Fruit fly (Drosophila melanogaster) whole organism, embryonic: Measurements from ENCODE around the gene CG12659.
A peak's percentile ranks its signal among the peaks of the same experiment; 100 is the strongest.

ENCODE experiments used
- ATbp ChIP-seq: fragments of 200-800 bp; sonication (Bioruptor generic); optimal IDR thresholded peaks from 2 replicates; lab custom pipeline; 2017; ENCODE audit warnings: missing biosample characterization, mild to moderate bottlenecking, missing genetic modification characterization, missing genetic modification reagents
- Aef1 ChIP-seq: fragments of 200-800 bp; sonication (Bioruptor generic); IDR thresholded peaks from 3 replicates; pipeline ENCODE4 v1.3.6; 2022; ENCODE audit warnings: missing biosample characterization, missing genetic modification characterization
- CG10147 ChIP-seq: fragments of 200-800 bp; sonication (Bioruptor generic); optimal IDR thresholded peaks from 2 replicates; lab custom pipeline; 2019; ENCODE audit warnings: missing biosample characterization, mild to moderate bottlenecking, missing genetic modification characterization, moderate library complexity
- CG10209 ChIP-seq: fragments of 200-800 bp; sonication (Bioruptor generic); optimal IDR thresholded peaks from 3 replicates; lab custom pipeline; 2017; ENCODE audit warnings: missing biosample characterization, mild to moderate bottlenecking, missing genetic modification characterization, missing genetic modification reagents
- CG11560 ChIP-seq: fragments of 200-800 bp; sonication (Bioruptor generic); IDR thresholded peaks from 3 replicates; pipeline ENCODE4 v1.3.6; 2022; ENCODE audit warnings: missing biosample characterization, missing genetic modification characterization
- CG11695 ChIP-seq: fragments of 200-800 bp; sonication (Bioruptor generic); IDR thresholded peaks from 3 replicates; pipeline ENCODE4 v1.3.6; 2022; ENCODE audit warnings: missing biosample characterization, missing genetic modification characterization
- CG12071 ChIP-seq: fragments of 200-800 bp; sonication (Bioruptor generic); optimal IDR thresholded peaks from 3 replicates; lab custom pipeline; 2018; ENCODE audit warnings: missing biosample characterization, mild to moderate bottlenecking, missing genetic modification characterization
- CG13123 ChIP-seq: fragments of 200-800 bp; sonication (Bioruptor generic); optimal IDR thresholded peaks from 2 replicates; lab custom pipeline; 2016; ENCODE audit warnings: missing biosample characterization, missing genetic modification characterization
- CG13894 ChIP-seq: fragments of 200-800 bp; sonication (Bioruptor generic); optimal IDR thresholded peaks from 3 replicates; lab custom pipeline; 2018; ENCODE audit warnings: missing biosample characterization, mild to moderate bottlenecking, missing genetic modification characterization, moderate library complexity
- CG14860 ChIP-seq: fragments of 200-800 bp; sonication (Bioruptor generic); IDR thresholded peaks from 3 replicates; pipeline ENCODE4 v1.3.6; 2022; ENCODE audit warnings: missing biosample characterization, missing genetic modification characterization; ENCODE audit not compliant: partially characterized antibody
- CG14965 ChIP-seq: fragments of 200-800 bp; sonication (Bioruptor generic); optimal IDR thresholded peaks from 2 replicates; lab custom pipeline; 2016; ENCODE audit warnings: missing biosample characterization, missing genetic modification characterization, borderline replicate concordance
- CG15269 ChIP-seq: fragments of 200-800 bp; sonication (Bioruptor generic); optimal IDR thresholded peaks from 2 replicates; lab custom pipeline; 2018; ENCODE audit warnings: missing biosample characterization, mild to moderate bottlenecking, missing genetic modification characterization, moderate library complexity
- CG16813 ChIP-seq: fragments of 200-800 bp; sonication (Bioruptor generic); IDR thresholded peaks from 3 replicates; pipeline ENCODE4 v1.3.6; 2022; ENCODE audit warnings: missing biosample characterization, missing genetic modification characterization; ENCODE audit not compliant: partially characterized antibody
- CG17829 ChIP-seq: fragments of 200-800 bp; optimal IDR thresholded peaks from 2 replicates; lab custom pipeline; 2019; ENCODE audit warnings: missing biosample characterization, mild to moderate bottlenecking, missing genetic modification characterization, moderate library complexity
- CG18619 ChIP-seq: fragments of 200-800 bp; sonication (Bioruptor generic); optimal IDR thresholded peaks from 3 replicates; lab custom pipeline; 2017; ENCODE audit warnings: missing biosample characterization, mild to moderate bottlenecking, missing genetic modification characterization
- CG2129 ChIP-seq: fragments of 200-800 bp; sonication (Bioruptor generic); IDR thresholded peaks from 2 replicates; pipeline ENCODE4 v1.3.6; 2022; ENCODE audit warnings: missing biosample characterization, missing genetic modification characterization; ENCODE audit not compliant: partially characterized antibody
- CG30403 ChIP-seq: fragments of 200-800 bp; sonication (Bioruptor generic); optimal IDR thresholded peaks from 3 replicates; lab custom pipeline; 2016; ENCODE audit warnings: missing biosample characterization, missing genetic modification characterization
- CG31365 ChIP-seq: fragments of 200-800 bp; sonication (Bioruptor generic); optimal IDR thresholded peaks from 2 replicates; lab custom pipeline; 2018; ENCODE audit warnings: missing biosample characterization, mild to moderate bottlenecking, missing genetic modification characterization
- CG3163 ChIP-seq: fragments of 200-800 bp; sonication (Bioruptor generic); optimal IDR thresholded peaks from 3 replicates; lab custom pipeline; 2016; ENCODE audit warnings: missing biosample characterization, missing genetic modification characterization
- CG32532 ChIP-seq: fragments of 200-800 bp; sonication (Bioruptor generic); IDR thresholded peaks from 2 replicates; pipeline ENCODE4 v1.3.6; 2022; ENCODE audit warnings: missing biosample characterization, missing genetic modification characterization
- CG8089 ChIP-seq: fragments of 200-800 bp; sonication (Bioruptor generic); optimal IDR thresholded peaks from 3 replicates; lab custom pipeline; 2016; ENCODE audit warnings: missing biosample characterization, missing genetic modification characterization
- Doc3 ChIP-seq: fragments of 200-800 bp; sonication (Bioruptor generic); IDR thresholded peaks from 3 replicates; pipeline ENCODE4 v1.3.6; 2022; ENCODE audit warnings: missing biosample characterization, missing genetic modification characterization; ENCODE audit not compliant: partially characterized antibody
- Elba2 ChIP-seq: fragments of 200-800 bp; sonication (Bioruptor generic); optimal IDR thresholded peaks from 3 replicates; lab custom pipeline; 2016; ENCODE audit warnings: missing biosample characterization, missing genetic modification characterization
- Fer3 ChIP-seq: fragments of 200-800 bp; sonication (Bioruptor generic); optimal IDR thresholded peaks from 2 replicates; lab custom pipeline; 2018; ENCODE audit warnings: missing biosample characterization, mild to moderate bottlenecking, missing genetic modification characterization, moderate library complexity
- HLH4C ChIP-seq: fragments of 200-800 bp; sonication (Bioruptor generic); IDR thresholded peaks from 3 replicates; pipeline ENCODE4 v1.3.6; 2022; ENCODE audit warnings: missing biosample characterization, missing genetic modification characterization; ENCODE audit not compliant: partially characterized antibody
- Hr51 ChIP-seq, 2 experiments: fragments of 200-800 bp; sonication (Bioruptor generic); optimal IDR thresholded peaks; 2 replicates in 1 of 2; 3 replicates in 1 of 2; lab custom pipeline; 2016 to 2018; ENCODE audit warnings: missing biosample characterization in 2 of 2, missing genetic modification characterization in 2 of 2, mild to moderate bottlenecking in 1 of 2, moderate library complexity in 1 of 2
- Max ChIP-seq: fragments of 200-800 bp; sonication (Bioruptor generic); optimal IDR thresholded peaks from 2 replicates; lab custom pipeline; 2016; ENCODE audit warnings: missing biosample characterization, mild to moderate bottlenecking, missing genetic modification characterization
- NC2α ChIP-seq: fragments of 200-800 bp; sonication (Bioruptor generic); optimal IDR thresholded peaks from 2 replicates; lab custom pipeline; 2016; ENCODE audit warnings: missing biosample characterization, missing genetic modification characterization
- NFAT ChIP-seq: fragments of 200-800 bp; sonication (Bioruptor generic); IDR thresholded peaks from 2 replicates; pipeline ENCODE4 v1.3.6; 2022; ENCODE audit warnings: missing biosample characterization, missing genetic modification characterization
- Scr ChIP-seq: fragments of 200-800 bp; sonication (Bioruptor generic); IDR thresholded peaks from 2 replicates; pipeline ENCODE4 v1.3.6; 2022; ENCODE audit warnings: missing biosample characterization, missing genetic modification characterization; ENCODE audit not compliant: partially characterized antibody
- Sry-β ChIP-seq: fragments of 200-800 bp; sonication (Bioruptor generic); optimal IDR thresholded peaks from 2 replicates; lab custom pipeline; 2018; ENCODE audit warnings: missing biosample characterization, mild to moderate bottlenecking, missing genetic modification characterization, moderate library complexity
- br ChIP-seq: fragments of >200 bp; optimal IDR thresholded peaks from 2 replicates; lab custom pipeline; 2017
- cad ChIP-seq: fragments of >200 bp; optimal IDR thresholded peaks from 2 replicates; lab custom pipeline; 2017; ENCODE audit warnings: missing biosample characterization, missing genetic modification characterization
- chinmo ChIP-seq: fragments of 200-800 bp; sonication (Bioruptor generic); IDR thresholded peaks from 4 replicates; pipeline ENCODE4 v1.3.6; 2022; ENCODE audit warnings: missing biosample characterization, missing genetic modification characterization; ENCODE audit not compliant: partially characterized antibody
- chm ChIP-seq: fragments of 200-800 bp; sonication (Bioruptor generic); IDR thresholded peaks from 2 replicates; pipeline ENCODE4 v1.3.6; 2022; ENCODE audit warnings: missing biosample characterization, missing genetic modification characterization
- crc ChIP-seq: fragments of 200-800 bp; sonication (Bioruptor generic); optimal IDR thresholded peaks from 2 replicates; lab custom pipeline; 2016; ENCODE audit warnings: missing biosample characterization, missing genetic modification characterization
- da ChIP-seq: fragments of 200-800 bp; sonication (Bioruptor generic); optimal IDR thresholded peaks from 2 replicates; lab custom pipeline; 2016; ENCODE audit warnings: missing biosample characterization, missing genetic modification characterization
- ems ChIP-seq: fragments of 200-800 bp; sonication (Bioruptor generic); optimal IDR thresholded peaks from 3 replicates; lab custom pipeline; 2016; ENCODE audit warnings: missing biosample characterization, missing genetic modification characterization
- ewg ChIP-seq: fragments of 200-800 bp; sonication (Bioruptor generic); optimal IDR thresholded peaks from 3 replicates; lab custom pipeline; 2017; ENCODE audit warnings: mild to moderate bottlenecking, missing biosample characterization, missing genetic modification reagents, missing genetic modification characterization
- h ChIP-seq: fragments of >200 bp; optimal IDR thresholded peaks from 2 replicates; lab custom pipeline; 2017
- hbn ChIP-seq: fragments of 200-800 bp; sonication (Bioruptor generic); IDR thresholded peaks from 2 replicates; pipeline ENCODE4 v1.3.6; 2022; ENCODE audit warnings: missing biosample characterization, missing genetic modification characterization; ENCODE audit not compliant: partially characterized antibody
- lbe ChIP-seq: fragments of 200-800 bp; sonication (Bioruptor generic); optimal IDR thresholded peaks from 2 replicates; lab custom pipeline; 2016; ENCODE audit warnings: missing biosample characterization, mild to moderate bottlenecking, missing genetic modification characterization
- pan ChIP-seq, 4 experiments: fragments of >200 bp in 3 of 4; fragments of 200-800 bp in 1 of 4; sonication (Bioruptor generic) in 1 of 4; optimal IDR thresholded peaks in 3 of 4; IDR thresholded peaks in 1 of 4; 2 replicates each; pipeline versions ENCODE4 v1.3.6 to Lab custom; 2017 to 2022; ENCODE audit warnings: missing biosample characterization in 2 of 4, missing genetic modification characterization in 2 of 4, mixed read lengths in 1 of 4
- pb ChIP-seq: fragments of 200-800 bp; sonication (Bioruptor generic); optimal IDR thresholded peaks from 3 replicates; lab custom pipeline; 2016; ENCODE audit warnings: missing biosample characterization, missing genetic modification characterization
- pnt ChIP-seq: fragments of 200-800 bp; sonication (Bioruptor generic); optimal IDR thresholded peaks from 3 replicates; lab custom pipeline; 2016; ENCODE audit warnings: missing biosample characterization, missing genetic modification characterization
- psq ChIP-seq: fragments of 200-800 bp; sonication (Bioruptor generic); optimal IDR thresholded peaks from 2 replicates; lab custom pipeline; 2017; ENCODE audit warnings: missing biosample characterization, missing genetic modification characterization
- salm ChIP-seq: fragments of 200-800 bp; sonication (Bioruptor generic); optimal IDR thresholded peaks from 2 replicates; lab custom pipeline; 2018; ENCODE audit warnings: missing biosample characterization, mild to moderate bottlenecking, missing genetic modification characterization
- trh ChIP-seq: fragments of 200-800 bp; sonication (Bioruptor generic); optimal IDR thresholded peaks from 2 replicates; lab custom pipeline; 2016; ENCODE audit warnings: missing biosample characterization, missing genetic modification characterization
- vfl ChIP-seq: fragments of 200-800 bp; sonication (Bioruptor generic); optimal IDR thresholded peaks from 2 replicates; lab custom pipeline; 2016; ENCODE audit warnings: missing biosample characterization, missing genetic modification characterization

The CG12659 gene

DNA sequence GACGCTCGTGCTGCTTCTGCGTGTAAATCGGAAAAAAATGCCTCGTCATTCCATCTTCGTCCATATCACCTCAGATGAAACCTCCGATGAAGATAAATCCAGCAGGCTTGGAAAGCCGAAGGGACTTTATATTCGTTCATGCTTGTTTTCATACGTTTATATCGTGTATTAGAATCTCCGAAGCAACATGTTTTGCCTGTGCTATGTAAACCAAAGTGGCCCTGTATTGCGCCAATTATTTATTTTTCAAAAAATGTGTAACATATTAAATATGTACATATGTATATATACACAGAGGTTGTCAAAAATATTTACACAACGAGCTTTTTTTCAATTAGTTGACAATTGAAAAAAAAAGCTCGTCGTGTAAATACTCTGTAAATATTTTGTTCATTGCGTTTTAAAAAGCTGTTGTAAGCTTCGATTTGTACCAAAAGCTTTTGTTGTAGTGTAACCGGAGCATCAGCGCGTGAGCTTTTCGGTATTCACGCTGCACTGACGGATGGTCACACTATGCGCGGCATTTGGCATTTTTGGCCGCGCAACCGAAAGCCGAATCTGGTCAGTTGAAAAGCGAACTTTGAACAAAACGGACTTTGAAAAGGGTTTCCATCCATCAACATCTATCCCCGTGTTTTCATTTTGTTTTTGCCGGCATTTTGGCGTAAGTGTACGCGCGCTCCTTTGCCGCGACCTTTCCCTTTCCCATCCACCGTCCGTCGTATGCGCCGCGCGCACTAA lies 17.6 kb downstream of the CG12659 start, which contains the start of gene CG12065 (continued):
- no peak for TF ChIP-seq chinmo
- TF ChIP-seq CG11695 (GFP tag; lab: Robert Waterston, UW) = no peak; the same call in 2 of the 3 replicates
- no peak for TF ChIP-seq CG8089
- TF ChIP-seq HLH4C (GFP tag; lab: Robert Waterston, UW) = no peak
- no peak for TF ChIP-seq NC2α (GFP tag; lab: Kevin White, UChicago)
- TF ChIP-seq CG10209 (GFP tag; lab: Kevin White, UChicago) = peak; percentile 2
- peak; percentile 73 for TF ChIP-seq CG15269
- peak; percentile 13 for TF ChIP-seq CG30403 (GFP tag; lab: Kevin White, UChicago)
- no peak for TF ChIP-seq CG31365 (tag; lab: Kevin White, UChicago)
- TF ChIP-seq vfl (GFP tag; lab: Kevin White, UChicago) = no peak
- TF ChIP-seq pb (GFP tag; lab: Kevin White, UChicago) = no peak
- no peak for TF ChIP-seq lbe (GFP tag; lab: Kevin White, UChicago)
- no peak for TF ChIP-seq CG11560 (tag; lab: Robert Waterston, UW)
- no peak for TF ChIP-seq Sry-β (GFP tag; lab: Kevin White, UChicago)
- TF ChIP-seq NFAT (GFP tag; lab: Robert Waterston, UW) = no peak
- TF ChIP-seq CG13123 (GFP tag; lab: Kevin White, UChicago) = no peak
- TF ChIP-seq Aef1 (GFP tag; lab: Robert Waterston, UW) = no peak
- TF ChIP-seq pan (optimal IDR thresholded peaks at IDR 0.05; lab: Kevin White, UChicago) = no peak
- TF ChIP-seq pan (GFP tag; optimal IDR thresholded peaks at IDR 0.05 in 1 of 2, IDR thresholded peaks at IDR 0.05 in 1 of 2) = no peak
- TF ChIP-seq Elba2 (GFP tag; lab: Kevin White, UChicago) = no peak
- TF ChIP-seq Fer3 (tag; lab: Kevin White, UChicago) = peak; percentile 73
- TF ChIP-seq CG12071 = peak; percentile 32
- no peak for TF ChIP-seq CG14860 (GFP tag; lab: Robert Waterston, UW)
- TF ChIP-seq CG13894 (tag; lab: Kevin White, UChicago) = peak; percentile 41
- TF ChIP-seq br (lab: Kevin White, UChicago) = no peak
- TF ChIP-seq CG2129 (GFP tag; lab: Robert Waterston, UW) = no peak
- TF ChIP-seq Max (GFP tag; lab: Kevin White, UChicago) = no peak
- peak; percentile 68 for TF ChIP-seq salm (tag; lab: Kevin White, UChicago)
- no peak for TF ChIP-seq Doc3
- peak; percentile 25; the same call in 1 of the 2 replicates for TF ChIP-seq Scr (GFP tag; lab: Robert Waterston, UW)
- no peak for TF ChIP-seq pnt (GFP tag; lab: Kevin White, UChicago)
- no peak for TF ChIP-seq da (GFP tag; lab: Kevin White, UChicago)
- TF ChIP-seq CG16813 = no peak
- no peak for TF ChIP-seq trh (GFP tag; lab: Kevin White, UChicago)
- no peak for TF ChIP-seq cad (GFP tag; lab: Kevin White, UChicago)
- no peak for TF ChIP-seq psq
- no peak for TF ChIP-seq CG32532
- TF ChIP-seq CG14965 = no peak
- peak; percentile 76 for TF ChIP-seq ATbp
- TF ChIP-seq hbn (GFP tag; lab: Robert Waterston, UW) = no peak
- no peak for TF ChIP-seq ewg (GFP tag; lab: Kevin White, UChicago)
- no peak for TF ChIP-seq CG10147 (GFP tag; lab: Kevin White, UChicago)
- no peak for TF ChIP-seq crc (GFP tag; lab: Kevin White, UChicago)
- TF ChIP-seq h (lab: Kevin White, UChicago) = no peak
- no peak for TF ChIP-seq CG18619 (GFP tag; lab: Kevin White, UChicago)
- TF ChIP-seq ems (GFP tag; lab: Kevin White, UChicago) = no peak
- peak in 1 of 2 experiments; percentile 46 for TF ChIP-seq Hr51 (GFP tag; optimal IDR thresholded peaks at IDR 0.05; lab: Kevin White, UChicago)
- TF ChIP-seq CG17829 (tag; lab: Kevin White, UChicago) = peak; percentile 17
- TF ChIP-seq CG3163 (GFP tag; lab: Kevin White, UChicago) = no peak
- TF ChIP-seq chm (GFP tag; lab: Robert Waterston, UW) = peak; percentile 60; the same call in 1 of the 2 replicates
